Fruit fly (Drosophila melanogaster): ENCODE data around the gene mah.

- TF ChIP-seq exex (tag; optimal IDR thresholded peaks at IDR 0.05) = no peak
- TF ChIP-seq CG4730 (GFP tag; IDR thresholded peaks at IDR 0.05) = no peak
- TF ChIP-seq Hr51 (GFP tag; optimal IDR thresholded peaks at IDR 0.05) = no peak
- TF ChIP-seq pb (GFP tag; optimal IDR thresholded peaks at IDR 0.05) = no peak
- TF ChIP-seq CG3847 (GFP tag; IDR thresholded peaks at IDR 0.05) = no peak
- TF ChIP-seq ERR (GFP tag; optimal IDR thresholded peaks at IDR 0.05) = no peak
These were observed 49.1 kb downstream of the mah start for dm6 chr3R:24996502-24996901.

Measured in whole organism, embryonic.